Worm (Caenorhabditis elegans) whole organism, dauer: ENCODE measurements around the gene srh-147.

ENCODE experiments used
- unc-62 ChIP-seq: sonication (generic microtip); optimal IDR thresholded peaks from 2 replicates; lab custom pipeline; 2017; ENCODE audit warnings: missing biosample characterization, missing genetic modification reagents, missing genetic modification characterization

Gene srh-147

ce11 chrV:15870356-15870755 lies 20.2 kb upstream of the srh-147 start, which contains the start of gene str-57:
str-57 (plus strand) TSS chrV:15870656.
- TF ChIP-seq unc-62 (GFP tag; lab: Kevin White, UChicago) = no peak

ce11 chrV:15867373-15867772 lies 17.2 kb upstream of the srh-147 start, which contains the start of gene fbxa-197:
fbxa-197 (plus strand) TSS chrV:15867673.
- TF ChIP-seq unc-62 (GFP tag; lab: Kevin White, UChicago) = no peak

- TF ChIP-seq unc-62 (GFP tag; lab: Kevin White, UChicago) = no peak
Measured at ce11 chrV:15865839-15866238, 15.7 kb upstream of the srh-147 start, which contains the start of gene srh-293. srh-293 (plus strand) TSS chrV:15866139.

- TF ChIP-seq unc-62 (GFP tag; lab: Kevin White, UChicago) = no peak
Measured at ce11 chrV:15863042-15863441, 12.9 kb upstream of the srh-147 start, which contains the start of gene srh-299. srh-299 (plus strand) TSS chrV:15863342.

ce11 chrV:15862599-15862998 lies 12.5 kb upstream of the srh-147 start, which contains the start of gene srz-12:
srz-12 (minus strand) TSS chrV:15862699.
- no peak for TF ChIP-seq unc-62 (GFP tag; lab: Kevin White, UChicago)

ce11 chrV:15858292-15858691 lies 8.2 kb upstream of the srh-147 start, which contains the start of gene srh-148:
srh-148 (minus strand) TSS chrV:15858392.
- TF ChIP-seq unc-62 (GFP tag; lab: Kevin White, UChicago) = no peak

- TF ChIP-seq unc-62 (GFP tag; lab: Kevin White, UChicago) = no peak
Measured at ce11 chrV:15841095-15841494, 9.0 kb downstream of the srh-147 start, which contains the start of gene srh-149. srh-149 (minus strand) TSS chrV:15841195.

- TF ChIP-seq unc-62 (GFP tag; lab: Kevin White, UChicago) = no peak
Measured at ce11 chrV:15833622-15834021, 16.5 kb downstream of the srh-147 start, which contains the start of gene srbc-54. srbc-54 (minus strand) TSS chrV:15833722.

ce11 chrV:15831586-15831985 lies 18.5 kb downstream of the srh-147 start, which contains the start of gene srbc-56:
srbc-56 (minus strand) TSS chrV:15831686.
- no peak for TF ChIP-seq unc-62 (GFP tag; lab: Kevin White, UChicago)

ce11 chrV:15829907-15830306 lies 20.2 kb downstream of the srh-147 start, which contains the start of gene srbc-55:
srbc-55 (minus strand) TSS chrV:15830007.
- TF ChIP-seq unc-62 (GFP tag; lab: Kevin White, UChicago) = no peak

ce11 chrV:15826110-15826509 lies 24.0 kb downstream of the srh-147 start, which contains the start of gene srbc-51:
srbc-51 (plus strand) TSS chrV:15826410.
- no peak for TF ChIP-seq unc-62 (GFP tag; lab: Kevin White, UChicago)

ce11 chrV:15824866-15825265 lies 25.3 kb downstream of the srh-147 start, which contains the start of gene srbc-50:
srbc-50 (minus strand) TSS chrV:15824966.
- TF ChIP-seq unc-62 (GFP tag; lab: Kevin White, UChicago) = no peak

ce11 chrV:15821398-15821797 lies 28.7 kb downstream of the srh-147 start, which contains the start of gene srbc-49:
srbc-49 (plus strand) TSS chrV:15821698.
- no peak for TF ChIP-seq unc-62 (GFP tag; lab: Kevin White, UChicago)

- TF ChIP-seq unc-62 (GFP tag; lab: Kevin White, UChicago) = no peak
Measured at ce11 chrV:15819983-15820382, 30.1 kb downstream of the srh-147 start, which contains the start of gene srbc-48. srbc-48 (plus strand) TSS chrV:15820283.

- no peak for TF ChIP-seq unc-62 (GFP tag; lab: Kevin White, UChicago)
Measured at ce11 chrV:15817746-15818145, 32.4 kb downstream of the srh-147 start, which contains the start of gene abf-3. abf-3 (minus strand) TSS chrV:15817846.

- TF ChIP-seq unc-62 (GFP tag; lab: Kevin White, UChicago) = no peak
Measured at ce11 chrV:15815962-15816432, 34.1 kb downstream of the srh-147 start, which contains the start of the genes fbxa-69 and F54B8.4. fbxa-69 (minus strand) TSS chrV:15815971. F54B8.4 (plus strand) TSS chrV:15816382.
